Worm (Caenorhabditis elegans) whole organism, L4 larva: ENCODE data around the gene srbc-37.
A peak's percentile ranks its signal among the peaks of the same experiment; 100 is the strongest.

ENCODE experiments used
- R02D3.7 ChIP-seq: fragments of 150-350 bp; sonication (generic microtip); optimal IDR thresholded peaks from 3 replicates; lab custom pipeline; 2014; ENCODE audit warnings: missing biosample characterization, missing genetic modification characterization
- T20F7.1 ChIP-seq: fragments of 200-800 bp; sonication (Bioruptor generic); optimal IDR thresholded peaks from 2 replicates; lab custom pipeline; 2018; ENCODE audit warnings: mild to moderate bottlenecking, missing genetic modification characterization, missing compliant biosample characterization
- T26A8.4 ChIP-seq: fragments of 200-800 bp; sonication (Bioruptor generic); IDR thresholded peaks from 2 replicates; pipeline ENCODE4 v1.3.6; 2022; ENCODE audit warnings: missing genetic modification characterization, missing compliant biosample characterization
- Y105C5A.15 ChIP-seq: fragments of 200-800 bp; sonication (Bioruptor generic); IDR thresholded peaks from 2 replicates; pipeline ENCODE4 v1.3.6; 2022; ENCODE audit warnings: missing genetic modification characterization, missing compliant biosample characterization
- Y75B8A.6 ChIP-seq: fragments of 200-800 bp; sonication (Bioruptor generic); IDR thresholded peaks from 2 replicates; pipeline ENCODE4 v1.3.6; 2022; ENCODE audit warnings: missing genetic modification reagents, missing genetic modification characterization, missing compliant biosample characterization
- ZK337.2 ChIP-seq: fragments of 200-800 bp; sonication (Bioruptor generic); IDR thresholded peaks from 2 replicates; pipeline ENCODE4 v1.3.6; 2022; ENCODE audit warnings: missing genetic modification reagents, missing genetic modification characterization, missing compliant biosample characterization
- aha-1 ChIP-seq: fragments of 150-350 bp; peaks from one replicate; lab custom pipeline; 2014; ENCODE audit warnings: missing biosample characterization, missing genetic modification characterization
- arid-1 ChIP-seq: fragments of 200-800 bp; sonication (Bioruptor generic); conservative IDR thresholded peaks from 2 replicates; pipeline ENCODE4 v1.3.6; 2022; ENCODE audit warnings: missing genetic modification reagents, missing genetic modification characterization, missing compliant biosample characterization
- ceh-28 ChIP-seq: fragments of 150-350 bp; optimal IDR thresholded peaks from 2 replicates; lab custom pipeline; 2014; ENCODE audit warnings: missing biosample characterization, missing genetic modification reagents, missing genetic modification characterization
- ceh-32 ChIP-seq: sonication (generic microtip); optimal IDR thresholded peaks from 2 replicates; lab custom pipeline; 2016; ENCODE audit warnings: mild to moderate bottlenecking, missing genetic modification characterization, missing compliant biosample characterization; ENCODE audit not compliant: poor library complexity
- ces-1 ChIP-seq: fragments of 150-350 bp; sonication (generic microtip); optimal IDR thresholded peaks from 4 replicates; lab custom pipeline; 2014; ENCODE audit warnings: missing biosample characterization, missing genetic modification reagents, missing genetic modification characterization
- ctbp-1 ChIP-seq: fragments of 200-800 bp; sonication (Bioruptor generic); IDR thresholded peaks from 2 replicates; pipeline ENCODE4 v1.3.6; 2022; ENCODE audit warnings: missing genetic modification reagents, missing genetic modification characterization, missing compliant biosample characterization
- daf-12 ChIP-seq: fragments of 150-350 bp; optimal IDR thresholded peaks from 2 replicates; lab custom pipeline; 2014; ENCODE audit warnings: missing biosample characterization, missing genetic modification reagents, missing genetic modification characterization
- daf-16 ChIP-seq, 3 experiments: sonication (generic microtip); optimal IDR thresholded peaks; 2 replicates each; lab custom pipeline; 2016 to 2017; ENCODE audit warnings: missing genetic modification characterization in 3 of 3, missing genetic modification reagents in 3 of 3, mild to moderate bottlenecking in 2 of 3, missing compliant biosample characterization in 2 of 3, missing biosample characterization in 1 of 3, moderate library complexity in 1 of 3
- daf-19 ChIP-seq: fragments of 200-800 bp; sonication (Bioruptor generic); conservative IDR thresholded peaks from 2 replicates; pipeline ENCODE4 v1.3.6; 2022; ENCODE audit warnings: missing genetic modification characterization, missing compliant biosample characterization
- fos-1 ChIP-seq: fragments of 150-350 bp; optimal IDR thresholded peaks from 2 replicates; lab custom pipeline; 2014; ENCODE audit warnings: missing biosample characterization, missing genetic modification characterization
- hlh-11 ChIP-seq: fragments of 200-800 bp; sonication (Bioruptor generic); optimal IDR thresholded peaks from 2 replicates; lab custom pipeline; 2018; ENCODE audit warnings: mild to moderate bottlenecking, missing genetic modification characterization, missing compliant biosample characterization
- hmg-1.1 ChIP-seq: fragments of 200-800 bp; sonication (Bioruptor generic); IDR thresholded peaks from 2 replicates; pipeline ENCODE4 v1.3.6; 2022; ENCODE audit warnings: missing genetic modification reagents, missing genetic modification characterization, missing compliant biosample characterization
- jun-1 ChIP-seq: fragments of 150-350 bp; optimal IDR thresholded peaks from 2 replicates; lab custom pipeline; 2014; ENCODE audit warnings: missing biosample characterization, missing genetic modification reagents, missing genetic modification characterization
- lim-7 ChIP-seq: fragments of 200-800 bp; sonication (Bioruptor generic); IDR thresholded peaks from 2 replicates; pipeline ENCODE4 v1.3.6; 2022; ENCODE audit warnings: missing genetic modification characterization, missing compliant biosample characterization
- lin-1 ChIP-seq: fragments of 200-800 bp; sonication (Bioruptor generic); IDR thresholded peaks from 2 replicates; pipeline ENCODE4 v1.3.6; 2022; ENCODE audit warnings: missing genetic modification reagents, missing genetic modification characterization, missing compliant biosample characterization
- lin-15B ChIP-seq: fragments of 150-350 bp; sonication (generic microtip); optimal IDR thresholded peaks from 3 replicates; lab custom pipeline; 2014; ENCODE audit warnings: missing biosample characterization, missing genetic modification characterization
- lin-29 ChIP-seq: fragments of 200-800 bp; sonication (Bioruptor generic); IDR thresholded peaks from 2 replicates; pipeline ENCODE4 v1.3.6; 2022; ENCODE audit warnings: missing genetic modification reagents, missing genetic modification characterization, missing compliant biosample characterization
- lin-38 ChIP-seq: fragments of 200-800 bp; sonication (Bioruptor generic); IDR thresholded peaks from 2 replicates; pipeline ENCODE4 v1.3.6; 2022; ENCODE audit warnings: missing genetic modification reagents, missing genetic modification characterization, missing compliant biosample characterization
- mdl-1 ChIP-seq, 2 experiments: fragments of 150-350 bp in 1 of 2; sonication (generic microtip) in 1 of 2; optimal IDR thresholded peaks; 2 replicates each; lab custom pipeline; 2014 to 2017; ENCODE audit warnings: missing biosample characterization in 2 of 2, missing genetic modification characterization in 2 of 2
- nhr-10 ChIP-seq: fragments of 150-350 bp; optimal IDR thresholded peaks from 2 replicates; lab custom pipeline; 2014; ENCODE audit warnings: missing biosample characterization, missing genetic modification characterization
- nhr-102 ChIP-seq: sonication (generic microtip); optimal IDR thresholded peaks from 2 replicates; lab custom pipeline; 2016; ENCODE audit warnings: mild to moderate bottlenecking, missing genetic modification characterization, moderate library complexity, missing compliant biosample characterization
- nhr-11 ChIP-seq: fragments of 150-350 bp; optimal IDR thresholded peaks from 2 replicates; lab custom pipeline; 2014; ENCODE audit warnings: missing biosample characterization, missing genetic modification characterization
- nhr-111 ChIP-seq: fragments of 200-800 bp; sonication (Bioruptor generic); optimal IDR thresholded peaks from 2 replicates; lab custom pipeline; 2018; ENCODE audit warnings: mild to moderate bottlenecking, missing genetic modification characterization, missing compliant biosample characterization
- nhr-6 ChIP-seq: fragments of 150-350 bp; optimal IDR thresholded peaks from 2 replicates; lab custom pipeline; 2014; ENCODE audit warnings: missing biosample characterization, missing genetic modification characterization
- pqm-1 ChIP-seq: sonication (generic microtip); optimal IDR thresholded peaks from 2 replicates; lab custom pipeline; 2017; ENCODE audit warnings: missing biosample characterization, missing genetic modification characterization
- sdz-12 ChIP-seq: fragments of 200-800 bp; sonication (Bioruptor generic); optimal IDR thresholded peaks from 2 replicates; lab custom pipeline; 2018; ENCODE audit warnings: mild to moderate bottlenecking, missing genetic modification characterization, missing compliant biosample characterization
- skn-1 ChIP-seq: fragments of 150-350 bp; optimal IDR thresholded peaks from 2 replicates; lab custom pipeline; 2014; ENCODE audit warnings: missing biosample characterization, missing genetic modification characterization
- spr-1 ChIP-seq: sonication (generic microtip); optimal IDR thresholded peaks from 2 replicates; lab custom pipeline; 2016; ENCODE audit warnings: mild to moderate bottlenecking, missing genetic modification characterization, missing compliant biosample characterization
- spr-3 ChIP-seq: fragments of 200-800 bp; sonication (Bioruptor generic); optimal IDR thresholded peaks from 2 replicates; lab custom pipeline; 2018; ENCODE audit warnings: mild to moderate bottlenecking, missing genetic modification characterization, missing compliant biosample characterization
- tag-97 ChIP-seq: fragments of 200-800 bp; sonication (Bioruptor generic); IDR thresholded peaks from 2 replicates; pipeline ENCODE4 v1.3.6; 2022; ENCODE audit warnings: missing genetic modification characterization, missing compliant biosample characterization
- tra-1 ChIP-seq: fragments of 200-800 bp; sonication (Bioruptor generic); IDR thresholded peaks from 2 replicates; pipeline ENCODE4 v1.3.6; 2022; ENCODE audit warnings: missing genetic modification reagents, missing genetic modification characterization, missing compliant biosample characterization
- unc-62 ChIP-seq, 3 experiments: fragments of 150-350 bp in 1 of 3; sonication (generic microtip); optimal IDR thresholded peaks in 2 of 3; peaks in 1 of 3; 1 replicate in 1 of 3; 2 replicates in 2 of 3; lab custom pipeline; 2014 to 2017; ENCODE audit warnings: missing biosample characterization in 3 of 3, missing genetic modification characterization in 3 of 3, missing genetic modification reagents in 3 of 3, missing genotype in 1 of 3
- zfp-2 ChIP-seq: sonication (generic microtip); optimal IDR thresholded peaks from 2 replicates; lab custom pipeline; 2016; ENCODE audit warnings: mild to moderate bottlenecking, missing genetic modification characterization, missing compliant biosample characterization
- zfp-3 ChIP-seq: fragments of 200-800 bp; sonication (Bioruptor generic); conservative IDR thresholded peaks from 2 replicates; pipeline ENCODE4 v1.3.6; 2022; ENCODE audit warnings: missing genetic modification reagents, missing genetic modification characterization, missing compliant biosample characterization
- ztf-7 ChIP-seq: fragments of 150-350 bp; optimal IDR thresholded peaks from 2 replicates; lab custom pipeline; 2014; ENCODE audit warnings: missing biosample characterization, missing genetic modification characterization

Gene srbc-37

DNA sequence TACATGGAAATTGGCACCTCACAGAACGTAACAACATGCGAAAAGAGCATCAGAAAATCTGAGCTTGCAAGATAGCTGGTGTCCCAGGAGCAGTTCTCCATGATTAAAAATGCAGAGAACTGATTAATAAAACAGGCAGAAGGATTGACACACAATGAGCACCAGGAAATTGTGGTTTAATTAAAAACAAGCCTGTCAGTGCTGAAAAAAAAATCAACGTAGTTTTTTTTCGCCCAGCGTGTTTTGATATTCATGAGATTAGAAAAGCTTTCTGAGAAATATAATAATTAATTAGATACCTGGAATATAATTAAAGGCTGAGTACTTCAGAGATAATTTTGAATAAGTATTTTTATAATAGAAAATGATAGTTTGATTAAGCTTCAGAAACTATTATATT, 44.7 kb upstream of the srbc-37 start, which contains the start of gene srh-246:
srh-246 (minus strand) TSS at position 101 of the 400 bp plus-strand sequence.
- TF ChIP-seq daf-16 (GFP tag; optimal IDR thresholded peaks at IDR 0.05; lab: Kevin White, UChicago) (no peak), daf-16 (tag; optimal IDR thresholded peaks at IDR 0.05; lab: Kevin White, UChicago) (no peak), ctbp-1 (GFP tag; lab: Robert Waterston, UW) (no peak), arid-1 (GFP tag; lab: Robert Waterston, UW) (no peak), fos-1 (no peak), T20F7.1 (GFP tag; lab: Kevin White, UChicago) (no peak), tra-1 (GFP tag; lab: Robert Waterston, UW) (no peak), lin-1 (GFP tag; lab: Robert Waterston, UW) (no peak), ceh-28 (tag; lab: Kevin White, UChicago) (no peak), Y105C5A.15 (GFP tag; lab: Robert Waterston, UW) (no peak), zfp-3 (GFP tag; lab: Robert Waterston, UW) (no peak), aha-1 (tag; lab: Kevin White, UChicago) (no peak), nhr-11 (tag; lab: Kevin White, UChicago) (no peak), nhr-111 (GFP tag; lab: Kevin White, UChicago) (no peak), Y75B8A.6 (GFP tag; lab: Robert Waterston, UW) (no peak), jun-1 (tag; lab: Kevin White, UChicago) (no peak), hmg-1.1 (no peak), nhr-102 (tag; lab: Kevin White, UChicago) (no peak)
- TF ChIP-seq, all 104 proteins: peak for 0

DNA sequence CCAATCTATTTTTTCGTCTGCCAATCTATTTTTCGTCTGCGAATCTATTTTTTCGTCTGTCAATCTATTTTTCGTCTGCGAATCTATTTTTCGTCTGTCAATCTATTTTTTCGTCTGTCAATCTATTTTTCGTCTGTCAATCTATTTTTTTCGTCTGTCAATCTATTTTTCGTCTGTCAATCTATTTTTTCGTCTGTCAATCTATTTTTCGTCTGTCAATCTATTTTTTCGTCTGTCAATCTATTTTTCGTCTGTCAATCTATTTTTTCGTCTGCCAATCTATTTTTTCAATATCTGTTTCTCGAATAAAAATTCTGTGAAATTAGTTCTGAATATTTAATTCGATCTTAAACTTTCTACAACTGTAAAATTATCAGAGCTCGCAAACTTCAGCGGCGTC, 44.2 kb upstream of the srbc-37 start:
- peak; percentile 59; the same call in 1 of the 2 replicates for TF ChIP-seq lim-7 (GFP tag; lab: Robert Waterston, UW)
- TF ChIP-seq, all 104 proteins: peak for 1; not testable (repeated sequence) for 103

DNA sequence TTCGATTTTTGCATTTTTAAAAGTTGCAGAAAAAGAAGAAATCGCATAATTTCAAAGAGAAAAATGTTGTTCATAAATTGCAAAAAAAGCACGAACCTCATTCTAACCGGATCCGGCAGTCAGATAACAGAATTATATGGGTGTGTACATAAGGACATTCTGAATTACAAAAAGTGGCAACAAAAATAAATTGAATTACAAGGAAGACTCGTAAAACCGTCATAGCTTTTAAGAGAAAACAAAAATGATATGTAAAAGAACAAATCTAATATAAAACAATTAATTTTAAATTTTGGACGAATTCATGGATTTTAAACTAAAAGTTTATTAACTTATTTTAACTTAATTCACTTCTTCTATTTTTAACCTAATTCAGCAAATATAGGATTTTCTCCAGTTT, 42.1 kb upstream of the srbc-37 start, which contains the start of gene F31F4.17:
F31F4.17 (minus strand) TSS at position 101 of the 400 bp plus-strand sequence.
- TF ChIP-seq lin-38 (GFP tag; lab: Robert Waterston, UW): no peak
- TF ChIP-seq ztf-7: no peak
- no peak for TF ChIP-seq daf-12 (tag; lab: Kevin White, UChicago)
- TF ChIP-seq zfp-2 (tag; lab: Kevin White, UChicago): no peak
- no peak for TF ChIP-seq nhr-10 (tag; lab: Kevin White, UChicago)
- no peak for TF ChIP-seq ceh-32 (tag; lab: Kevin White, UChicago)
- no peak for TF ChIP-seq skn-1 (tag; lab: Kevin White, UChicago)

DNA sequence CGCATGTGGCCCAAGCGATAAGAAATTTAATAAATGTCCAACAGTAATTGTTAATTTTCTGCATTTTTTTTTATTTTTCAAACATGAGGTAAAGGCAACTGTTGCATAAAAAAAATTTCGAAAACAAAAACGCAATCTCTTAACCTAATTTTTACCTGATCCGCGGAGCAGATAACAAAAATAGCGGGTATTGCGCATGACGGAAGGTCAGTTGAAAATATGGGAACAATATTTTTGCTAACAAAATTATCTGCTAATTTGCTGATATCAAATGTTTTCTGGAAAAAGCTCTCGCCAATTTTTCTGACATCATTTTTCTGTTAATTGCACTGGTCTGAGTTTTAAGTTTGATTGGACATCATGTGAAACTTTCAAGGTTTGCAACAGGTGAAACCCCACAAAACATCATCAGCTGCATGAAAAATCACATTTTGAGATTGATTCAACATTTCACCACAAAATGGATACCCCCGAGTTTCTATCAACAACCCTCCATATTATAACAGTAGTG, 38.0 kb upstream of the srbc-37 start, which contains the start of the genes F31F4.11 and srh-266:
F31F4.11 (minus strand) TSS at position 101 of the 511 bp plus-strand sequence.
srh-266 (plus strand) TSS at position 461 of the 511 bp plus-strand sequence.
- TF ChIP-seq mdl-1 (tag; optimal IDR thresholded peaks at IDR 0.05; lab: Kevin White, UChicago) (no peak), spr-1 (tag; lab: Kevin White, UChicago) (no peak), hlh-11 (tag; lab: Kevin White, UChicago) (no peak), T26A8.4 (GFP tag; lab: Robert Waterston, UW) (no peak), tag-97 (no peak), sdz-12 (GFP tag; lab: Kevin White, UChicago) (no peak), T20F7.1 (GFP tag; lab: Kevin White, UChicago) (no peak), pqm-1 (tag; lab: Kevin White, UChicago) (no peak), spr-3 (GFP tag; lab: Kevin White, UChicago) (no peak), ZK337.2 (GFP tag; lab: Robert Waterston, UW) (no peak), unc-62 (GFP tag; optimal IDR thresholded peaks at IDR 0.05 in 1 of 2; lab: Kevin White, UChicago) (no peak), unc-62 (tag; optimal IDR thresholded peaks at IDR 0.05; lab: Kevin White, UChicago) (no peak), lin-1 (GFP tag; lab: Robert Waterston, UW) (no peak), nhr-6 (tag; lab: Kevin White, UChicago) (no peak), daf-19 (no peak), lin-15B (tag; lab: Kevin White, UChicago) (no peak), lin-29 (GFP tag; lab: Robert Waterston, UW) (no peak), R02D3.7 (tag; lab: Kevin White, UChicago) (no peak), ces-1 (no peak)
